Fruit fly (Drosophila melanogaster) whole organism, prepupa: Measurements from ENCODE around the gene CG8861.

Source experiments
- CG10631 ChIP-seq: fragments of 200-800 bp; sonication (Bioruptor generic); optimal IDR thresholded peaks from 2 replicates; lab custom pipeline; 2016; ENCODE audit warnings: missing biosample characterization, missing genetic modification characterization
- CG10669 ChIP-seq: fragments of 200-800 bp; sonication (Bioruptor generic); optimal IDR thresholded peaks from 3 replicates; lab custom pipeline; 2018; ENCODE audit warnings: missing biosample characterization, mild to moderate bottlenecking, missing genetic modification characterization, moderate library complexity
- CG11294 ChIP-seq: fragments of 200-800 bp; sonication (Bioruptor generic); IDR thresholded peaks from 2 replicates; pipeline ENCODE4 v1.3.6; 2022; ENCODE audit warnings: missing biosample characterization, missing genetic modification characterization
- CG11762 ChIP-seq: fragments of 200-800 bp; sonication (Bioruptor generic); optimal IDR thresholded peaks from 3 replicates; lab custom pipeline; 2016; ENCODE audit warnings: missing biosample characterization, missing genetic modification characterization; ENCODE audit not compliant: insufficient read depth
- CG11902 ChIP-seq: fragments of 200-800 bp; sonication (Bioruptor generic); optimal IDR thresholded peaks from 3 replicates; lab custom pipeline; 2016; ENCODE audit warnings: missing biosample characterization, missing genetic modification characterization
- CG15336 ChIP-seq: fragments of 200-800 bp; sonication (Bioruptor generic); IDR thresholded peaks from 2 replicates; pipeline ENCODE4 v1.3.6; 2022; ENCODE audit warnings: missing biosample characterization, missing genetic modification characterization
- CG1621 ChIP-seq: fragments of 200-800 bp; sonication (Bioruptor generic); optimal IDR thresholded peaks from 3 replicates; lab custom pipeline; 2018; ENCODE audit warnings: missing biosample characterization, mild to moderate bottlenecking, missing genetic modification characterization
- CG16779 ChIP-seq: fragments of 200-800 bp; sonication (Bioruptor generic); optimal IDR thresholded peaks from 3 replicates; lab custom pipeline; 2017; ENCODE audit warnings: missing biosample characterization, mild to moderate bottlenecking, missing genetic modification characterization
- CG3032 ChIP-seq: fragments of 200-800 bp; optimal IDR thresholded peaks from 2 replicates; lab custom pipeline; 2019; ENCODE audit warnings: missing biosample characterization, mild to moderate bottlenecking, missing genetic modification characterization, moderate library complexity
- CG34406 ChIP-seq: fragments of 200-800 bp; sonication (Bioruptor generic); optimal IDR thresholded peaks from 3 replicates; lab custom pipeline; 2016; ENCODE audit warnings: missing biosample characterization, missing genetic modification characterization
- CG6163 ChIP-seq: fragments of 200-800 bp; sonication (Bioruptor generic); IDR thresholded peaks from 3 replicates; pipeline ENCODE4 v1.3.6; 2022; ENCODE audit warnings: missing biosample characterization, missing genetic modification characterization
- CG6276 ChIP-seq: fragments of 200-800 bp; sonication (Bioruptor generic); optimal IDR thresholded peaks from 2 replicates; lab custom pipeline; 2017; ENCODE audit warnings: missing biosample characterization, mild to moderate bottlenecking, missing genetic modification characterization
- CG6792 ChIP-seq: fragments of 200-800 bp; sonication (Bioruptor generic); optimal IDR thresholded peaks from 3 replicates; lab custom pipeline; 2016; ENCODE audit warnings: missing biosample characterization, missing genetic modification characterization
- CG6808 ChIP-seq: fragments of 200-800 bp; sonication (Bioruptor generic); optimal IDR thresholded peaks from 3 replicates; lab custom pipeline; 2017; ENCODE audit warnings: missing biosample characterization, missing genetic modification characterization, mild to moderate bottlenecking, moderate library complexity, missing genetic modification reagents
- CG7368 ChIP-seq: fragments of 200-800 bp; sonication (Bioruptor generic); optimal IDR thresholded peaks from 3 replicates; lab custom pipeline; 2016; ENCODE audit warnings: missing biosample characterization, missing genetic modification characterization
- CG8119 ChIP-seq: fragments of 200-800 bp; sonication (Bioruptor generic); IDR thresholded peaks from 3 replicates; pipeline ENCODE4 v1.3.6; 2022; ENCODE audit warnings: missing biosample characterization, missing genetic modification characterization
- CG8319 ChIP-seq: fragments of 200-800 bp; sonication (Bioruptor generic); optimal IDR thresholded peaks from 3 replicates; lab custom pipeline; 2016; ENCODE audit warnings: missing biosample characterization, missing genetic modification characterization
- CG8632 ChIP-seq: fragments of 200-800 bp; sonication (Bioruptor generic); optimal IDR thresholded peaks from 3 replicates; lab custom pipeline; 2016; ENCODE audit warnings: missing biosample characterization, missing genetic modification characterization
- CG9139 ChIP-seq: fragments of 200-800 bp; sonication (Bioruptor generic); optimal IDR thresholded peaks from 3 replicates; lab custom pipeline; 2017; ENCODE audit warnings: missing biosample characterization, mild to moderate bottlenecking, missing genetic modification characterization
- Eip75B ChIP-seq: fragments of 200-800 bp; sonication (Bioruptor generic); optimal IDR thresholded peaks from 3 replicates; lab custom pipeline; 2016; ENCODE audit warnings: missing biosample characterization, missing genetic modification characterization
- Eip78C ChIP-seq: fragments of 200-800 bp; sonication (Bioruptor generic); peaks from one replicate; lab custom pipeline; 2016; ENCODE audit warnings: missing biosample characterization, missing genetic modification characterization
- Eip93F ChIP-seq: fragments of 200-800 bp; sonication (Bioruptor generic); optimal IDR thresholded peaks from 2 replicates; lab custom pipeline; 2016; ENCODE audit warnings: missing biosample characterization, mild to moderate bottlenecking, missing genetic modification characterization
- Ets96B ChIP-seq: fragments of 200-800 bp; optimal IDR thresholded peaks from 2 replicates; lab custom pipeline; 2019; ENCODE audit warnings: missing biosample characterization, mild to moderate bottlenecking, missing genetic modification characterization, moderate library complexity
- Hr38 ChIP-seq: sonication (Bioruptor generic); optimal IDR thresholded peaks from 2 replicates; lab custom pipeline; 2016; ENCODE audit warnings: missing biosample characterization, missing genetic modification characterization
- Hr39 ChIP-seq: fragments of 200-800 bp; sonication (Bioruptor generic); optimal IDR thresholded peaks from 2 replicates; lab custom pipeline; 2016; ENCODE audit warnings: missing biosample characterization, missing genetic modification characterization
- Hr4 ChIP-seq: fragments of 200-800 bp; sonication (Bioruptor generic); optimal IDR thresholded peaks from 3 replicates; lab custom pipeline; 2016; ENCODE audit warnings: missing biosample characterization, missing genetic modification characterization
- Met ChIP-seq: fragments of 200-800 bp; sonication (Bioruptor generic); optimal IDR thresholded peaks from 3 replicates; lab custom pipeline; 2016; ENCODE audit warnings: missing biosample characterization, missing genetic modification characterization
- OdsH ChIP-seq: fragments of 200-800 bp; sonication (Bioruptor generic); optimal IDR thresholded peaks from 3 replicates; lab custom pipeline; 2016; ENCODE audit warnings: missing biosample characterization, missing genetic modification characterization
- Smox ChIP-seq: fragments of 200-800 bp; sonication (Bioruptor generic); optimal IDR thresholded peaks from 3 replicates; lab custom pipeline; 2016; ENCODE audit warnings: missing biosample characterization, missing genetic modification characterization
- Sox102F ChIP-seq: fragments of 200-800 bp; sonication (Bioruptor generic); optimal IDR thresholded peaks from 2 replicates; lab custom pipeline; 2016; ENCODE audit warnings: missing biosample characterization, mild to moderate bottlenecking, missing genetic modification characterization
- Sox14 ChIP-seq: fragments of 200-800 bp; sonication (Bioruptor generic); optimal IDR thresholded peaks from 3 replicates; lab custom pipeline; 2016; ENCODE audit warnings: missing biosample characterization, missing genetic modification characterization
- Sox15 ChIP-seq: fragments of 200-800 bp; sonication (Bioruptor generic); optimal IDR thresholded peaks from 3 replicates; lab custom pipeline; 2016; ENCODE audit warnings: missing biosample characterization, missing genetic modification characterization
- achi ChIP-seq: fragments of 200-800 bp; sonication (Bioruptor generic); optimal IDR thresholded peaks from 3 replicates; lab custom pipeline; 2016; ENCODE audit warnings: missing biosample characterization, missing genetic modification characterization
- acj6 ChIP-seq: fragments of 200-800 bp; sonication (Bioruptor generic); optimal IDR thresholded peaks from 3 replicates; lab custom pipeline; 2016; ENCODE audit warnings: missing biosample characterization, missing genetic modification characterization
- cyc ChIP-seq: fragments of 200-800 bp; sonication (Bioruptor generic); optimal IDR thresholded peaks from 3 replicates; lab custom pipeline; 2016; ENCODE audit warnings: missing biosample characterization, missing genetic modification characterization
- dac ChIP-seq: fragments of 200-800 bp; sonication (Bioruptor generic); optimal IDR thresholded peaks from 2 replicates; lab custom pipeline; 2017; ENCODE audit warnings: missing biosample characterization, mild to moderate bottlenecking, missing genetic modification characterization
- dsx ChIP-seq: fragments of 200-800 bp; optimal IDR thresholded peaks from 3 replicates; lab custom pipeline; 2019; ENCODE audit warnings: missing biosample characterization, mild to moderate bottlenecking, missing genetic modification characterization, moderate library complexity; ENCODE audit not compliant: poor library complexity, severe bottlenecking
- eg ChIP-seq: fragments of 200-800 bp; sonication (Bioruptor generic); IDR thresholded peaks from 3 replicates; pipeline ENCODE4 v1.3.6; 2022; ENCODE audit warnings: missing biosample characterization, missing genetic modification characterization
- esn ChIP-seq: fragments of 200-800 bp; sonication (Bioruptor generic); optimal IDR thresholded peaks from 2 replicates; lab custom pipeline; 2016; ENCODE audit warnings: missing biosample characterization, mild to moderate bottlenecking, missing genetic modification characterization, moderate library complexity
- fd59A ChIP-seq: fragments of 200-800 bp; sonication (Bioruptor generic); optimal IDR thresholded peaks from 2 replicates; lab custom pipeline; 2017; ENCODE audit warnings: missing biosample characterization, mild to moderate bottlenecking, missing genetic modification characterization, missing genetic modification reagents
- fkh ChIP-seq: fragments of 200-800 bp; sonication (Bioruptor generic); optimal IDR thresholded peaks from 3 replicates; lab custom pipeline; 2017; ENCODE audit warnings: missing biosample characterization, mild to moderate bottlenecking, missing genetic modification characterization, moderate library complexity
- net ChIP-seq: fragments of 200-800 bp; sonication (Bioruptor generic); optimal IDR thresholded peaks from 3 replicates; lab custom pipeline; 2016; ENCODE audit warnings: missing biosample characterization, missing genetic modification characterization
- spab ChIP-seq: fragments of 200-800 bp; sonication (Bioruptor generic); optimal IDR thresholded peaks from 2 replicates; lab custom pipeline; 2017; ENCODE audit warnings: missing biosample characterization, mild to moderate bottlenecking, missing genetic modification characterization, missing genetic modification reagents
- svp ChIP-seq: fragments of 200-800 bp; sonication (Bioruptor generic); peaks from one replicate; lab custom pipeline; 2016; ENCODE audit warnings: missing biosample characterization, missing genetic modification characterization
- topi ChIP-seq: fragments of 200-800 bp; sonication (Bioruptor generic); optimal IDR thresholded peaks from 3 replicates; lab custom pipeline; 2016; ENCODE audit warnings: missing biosample characterization, missing genetic modification characterization
- vri ChIP-seq: fragments of 200-800 bp; sonication (Bioruptor generic); optimal IDR thresholded peaks from 3 replicates; lab custom pipeline; 2016; ENCODE audit warnings: missing biosample characterization, mild to moderate bottlenecking, missing genetic modification characterization

CG8861 gene

dm6 chr3R:9254798-9255197 is 73.5 kb downstream of the CG8861 start, which contains the start of gene CG16734:
TSS of gene CG16734 (plus strand) at chr3R:9255052.
- TF ChIP-seq Ets96B (no peak), topi (no peak), dac (GFP tag; lab: Kevin White, UChicago) (no peak), Sox102F (GFP tag; lab: Kevin White, UChicago) (no peak), OdsH (GFP tag; lab: Kevin White, UChicago) (no peak), Hr38 (GFP tag; lab: Kevin White, UChicago) (no peak), CG6276 (no peak), CG16779 (tag; lab: Kevin White, UChicago) (no peak), Smox (no peak), spab (GFP tag; lab: Kevin White, UChicago) (no peak), CG10669 (no peak), vri (GFP tag; lab: Kevin White, UChicago) (no peak), acj6 (GFP tag; lab: Kevin White, UChicago) (no peak), CG11294 (no peak), CG8119 (GFP tag; lab: Robert Waterston, UW) (no peak)

DNA sequence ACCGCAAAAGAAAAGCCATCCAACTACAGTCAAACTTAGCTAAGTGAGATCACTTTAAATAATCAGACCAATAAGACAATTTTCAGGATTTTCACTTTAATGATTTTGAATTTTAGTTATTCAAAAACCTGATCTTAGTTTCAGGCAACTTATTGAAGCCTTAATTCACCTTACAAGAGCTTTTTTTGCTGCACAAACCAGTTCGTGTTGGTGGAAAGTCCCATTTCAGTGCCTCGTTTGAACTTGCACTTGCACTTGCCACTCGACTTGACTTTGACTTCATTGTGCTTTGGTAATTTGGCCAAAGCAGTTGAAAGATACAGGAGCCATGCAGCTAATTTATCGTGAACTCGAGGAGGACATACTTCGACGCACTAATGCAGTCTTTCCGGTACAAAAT is 76.8 kb downstream of the CG8861 start, which contains the start of gene St2:
St2 (plus strand) TSS at position 301 of the 400 bp plus-strand sequence.
- TF ChIP-seq Eip93F (GFP tag; lab: Kevin White, UChicago): no peak
- no peak for TF ChIP-seq CG8119 (GFP tag; lab: Robert Waterston, UW)
- TF ChIP-seq CG11902: no peak
- TF ChIP-seq Eip78C (GFP tag; lab: Kevin White, UChicago): peak; percentile 43
- TF ChIP-seq fkh (GFP tag; lab: Kevin White, UChicago): no peak
- no peak for TF ChIP-seq CG16779 (tag; lab: Kevin White, UChicago)

dm6 chr3R:9250868-9251267 is 77.4 kb downstream of the CG8861 start:
- TF ChIP-seq Sox102F (GFP tag; lab: Kevin White, UChicago) (peak; percentile 92), fd59A (GFP tag; lab: Kevin White, UChicago) (no peak), CG6163 (peak; percentile 93), CG11294 (peak; percentile 76), CG1621 (tag; lab: Kevin White, UChicago) (peak; percentile 54), CG7368 (GFP tag; lab: Kevin White, UChicago) (peak; percentile 72), CG8632 (peak; percentile 79), Hr38 (GFP tag; lab: Kevin White, UChicago) (no peak), CG9139 (peak; percentile 34), Hr4 (peak; percentile 92), CG34406 (GFP tag; lab: Kevin White, UChicago) (peak; percentile 82), Met (GFP tag; lab: Kevin White, UChicago) (peak; percentile 95), Sox14 (GFP tag; lab: Kevin White, UChicago) (peak; percentile 89), Eip75B (peak; percentile 89), Smox (peak; percentile 92), dsx (GFP tag; lab: Kevin White, UChicago) (peak; percentile 56), cyc (GFP tag; lab: Kevin White, UChicago) (peak; percentile 92), CG10631 (GFP tag; lab: Kevin White, UChicago) (peak; percentile 88), CG10669 (peak; percentile 71), CG6276 (no peak), Sox15 (GFP tag; lab: Kevin White, UChicago) (peak; percentile 77), esn (GFP tag; lab: Kevin White, UChicago) (peak; percentile 94), CG6792 (GFP tag; lab: Kevin White, UChicago) (peak; percentile 89), dac (GFP tag; lab: Kevin White, UChicago) (peak; percentile 79), fkh (GFP tag; lab: Kevin White, UChicago) (no peak), vri (GFP tag; lab: Kevin White, UChicago) (no peak), Eip93F (GFP tag; lab: Kevin White, UChicago) (peak; percentile 84), CG15336 (peak; percentile 91), CG3032 (tag; lab: Kevin White, UChicago) (peak; percentile 71), Hr39 (peak; percentile 94), eg (GFP tag; lab: Robert Waterston, UW) (peak; percentile 93; the same call in 2 of the 3 replicates), achi (GFP tag; lab: Kevin White, UChicago) (peak; percentile 88), spab (GFP tag; lab: Kevin White, UChicago) (no peak), net (GFP tag; lab: Kevin White, UChicago) (peak; percentile 84), CG11762 (GFP tag; lab: Kevin White, UChicago) (peak; percentile 71), Ets96B (peak; percentile 67), CG8319 (peak; percentile 71), CG6808 (peak; percentile 56), CG8119 (GFP tag; lab: Robert Waterston, UW) (peak; percentile 91), svp (GFP tag; lab: Kevin White, UChicago) (no peak)
